Worm (Caenorhabditis elegans): ENCODE data around the gene hap-1.

The hap-1 gene

DNA sequence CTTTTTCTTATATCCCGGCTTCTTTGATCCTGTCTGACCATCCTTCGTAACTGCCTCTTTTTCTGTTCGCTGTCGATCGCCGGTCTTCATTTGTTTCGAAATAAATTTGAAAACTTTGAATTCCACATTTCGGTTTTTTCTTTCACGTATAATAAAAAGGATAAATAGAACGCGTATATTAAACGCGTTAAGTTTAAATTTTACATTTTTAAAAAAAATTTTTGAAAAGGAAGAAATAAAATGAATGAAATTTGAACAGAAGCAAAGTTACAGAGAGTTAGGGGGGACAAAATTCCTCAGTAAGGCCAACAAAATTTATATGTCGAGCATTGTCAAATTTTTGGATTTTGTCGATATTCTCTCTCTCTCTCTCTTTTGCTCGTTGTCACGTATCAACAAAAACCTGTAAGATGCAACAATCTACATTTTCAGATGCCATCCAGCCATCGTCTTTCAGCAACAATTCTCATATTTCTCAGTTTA, 38.1 kb downstream of the hap-1 start, which contains the start of the genes T15B12.2 and F52C9.5:
Gene T15B12.2, minus strand, starts transcription at position 101 of the 483 bp plus-strand sequence.
Gene F52C9.5, plus strand, starts transcription at position 433 of the 483 bp plus-strand sequence.
- no peak for TF ChIP-seq tbx-11 (GFP tag; IDR thresholded peaks at IDR 0.05)
- TF ChIP-seq aly-1 (tag; optimal IDR thresholded peaks at IDR 0.05), result no peak
- no peak for TF ChIP-seq scrt-1 (GFP tag; IDR thresholded peaks at IDR 0.05)
- TF ChIP-seq ceh-13 (GFP tag; optimal IDR thresholded peaks at IDR 0.05), result no peak
- no peak for TF ChIP-seq hnd-1 (tag; optimal IDR thresholded peaks at IDR 0.05)
- no peak for TF ChIP-seq tra-4 (tag; optimal IDR thresholded peaks at IDR 0.05)
- no peak for TF ChIP-seq hmg-4 (GFP tag; optimal IDR thresholded peaks at IDR 0.05)
- no peak for TF ChIP-seq sea-1 (GFP tag; conservative IDR thresholded peaks at IDR 0.05)
- no peak for TF ChIP-seq F13C5.2 (tag; optimal IDR thresholded peaks at IDR 0.05)
- no peak for TF ChIP-seq B0310.2 (tag; optimal IDR thresholded peaks at IDR 0.05)

DNA sequence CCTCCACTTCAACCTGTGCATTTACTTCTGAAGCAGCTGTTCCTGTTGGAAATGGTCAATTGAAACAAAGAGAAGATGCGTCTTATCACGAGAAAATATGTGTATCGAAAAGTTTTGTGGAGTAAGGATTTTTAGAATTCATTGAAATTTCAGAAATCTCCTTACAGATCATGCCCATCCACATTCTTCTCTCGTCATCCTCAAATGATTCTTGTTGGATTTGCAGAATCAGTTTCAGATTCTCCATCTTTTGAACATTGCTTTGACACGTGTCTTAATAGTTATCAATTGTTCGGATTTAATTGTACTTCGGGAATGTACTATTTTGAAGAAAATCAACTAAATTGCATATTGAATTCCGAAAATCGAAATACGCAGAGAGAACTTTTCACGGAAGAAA, 40.3 kb downstream of the hap-1 start:
- no peak for TF ChIP-seq ceh-13 (GFP tag; optimal IDR thresholded peaks at IDR 0.05)
- TF ChIP-seq flt-1 (GFP tag; IDR thresholded peaks at IDR 0.05), result no peak
- no peak for TF ChIP-seq ets-7 (tag; optimal IDR thresholded peaks at IDR 0.05)
- TF ChIP-seq pes-1 (GFP tag; IDR thresholded peaks at IDR 0.05), result no peak
- TF ChIP-seq F13C5.2 (tag; optimal IDR thresholded peaks at IDR 0.05), result no peak
- TF ChIP-seq B0310.2 (tag; optimal IDR thresholded peaks at IDR 0.05), result no peak
- TF ChIP-seq ceh-36 (tag; optimal IDR thresholded peaks at IDR 0.05), result no peak
- no peak for TF ChIP-seq scrt-1 (GFP tag; IDR thresholded peaks at IDR 0.05)
- TF ChIP-seq hmg-4 (GFP tag; optimal IDR thresholded peaks at IDR 0.05), result no peak

DNA sequence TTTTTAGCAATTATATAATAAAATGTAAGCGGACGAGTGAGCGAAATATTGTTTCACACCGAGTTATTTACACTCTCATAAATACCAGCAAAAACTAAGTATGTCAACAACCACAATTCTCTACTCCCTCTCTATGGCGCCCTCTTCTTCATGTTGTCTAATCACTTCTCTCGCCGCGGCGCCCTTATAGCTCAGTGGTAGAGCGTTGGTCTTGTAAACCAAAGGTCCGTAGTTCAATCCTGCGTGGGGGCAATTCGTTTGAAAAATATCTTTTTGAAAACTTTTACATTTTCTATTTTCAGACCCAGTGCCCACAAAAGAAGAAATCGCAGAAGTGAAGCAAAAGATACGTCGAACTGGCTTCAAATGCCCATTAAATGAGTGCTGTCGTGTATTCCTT, 42.0 kb downstream of the hap-1 start:
- TF ChIP-seq ceh-36 (tag; optimal IDR thresholded peaks at IDR 0.05) (peak; percentile 51), flt-1 (GFP tag; IDR thresholded peaks at IDR 0.05) (no peak), pes-1 (GFP tag; IDR thresholded peaks at IDR 0.05) (peak; percentile 81), ceh-13 (GFP tag; optimal IDR thresholded peaks at IDR 0.05) (peak; percentile 9), hmg-4 (GFP tag; optimal IDR thresholded peaks at IDR 0.05) (no peak), F13C5.2 (tag; optimal IDR thresholded peaks at IDR 0.05) (peak; percentile 8), scrt-1 (GFP tag; IDR thresholded peaks at IDR 0.05) (peak; percentile 68; the same call in 1 of the 2 replicates), tbx-37 (GFP tag; conservative IDR thresholded peaks at IDR 0.05) (peak; percentile 72), ets-7 (tag; optimal IDR thresholded peaks at IDR 0.05) (no peak), sea-1 (GFP tag; conservative IDR thresholded peaks at IDR 0.05) (0 out of 2 replicates have a peak, but pooled peaks have one; percentile 54), tbx-11 (GFP tag; IDR thresholded peaks at IDR 0.05) (no peak; the same call in none of the 2 replicates), hnd-1 (tag; optimal IDR thresholded peaks at IDR 0.05) (peak; percentile 44)

DNA sequence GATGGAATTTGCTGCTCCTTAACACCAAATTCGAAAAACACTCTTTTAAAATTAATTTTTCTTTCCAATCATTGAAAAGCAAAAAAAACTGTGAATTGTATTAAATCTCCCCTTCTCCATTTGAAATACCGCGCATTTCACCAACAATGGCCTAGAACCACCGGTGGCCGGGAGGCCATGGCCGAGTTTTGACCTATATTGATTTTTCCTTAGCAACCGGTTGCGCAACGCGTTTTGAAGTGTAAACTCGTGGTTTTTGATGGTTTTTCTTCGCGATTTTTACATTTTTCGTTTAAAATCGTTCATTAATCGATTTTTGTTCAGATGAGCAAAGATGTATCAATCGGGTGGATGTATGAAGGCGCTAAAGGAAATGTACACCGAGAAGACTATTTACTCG, 44.5 kb downstream of the hap-1 start, which contains the start of gene mog-3:
Gene mog-3, plus strand, starts transcription at position 319 of the 400 bp plus-strand sequence.
- TF ChIP-seq ama-1 (optimal IDR thresholded peaks at IDR 0.05), result no peak
- no peak for TF ChIP-seq B0310.2 (tag; optimal IDR thresholded peaks at IDR 0.05)
- peak; percentile 15 for TF ChIP-seq F13C5.2 (tag; optimal IDR thresholded peaks at IDR 0.05)
- TF ChIP-seq ceh-13 (GFP tag; optimal IDR thresholded peaks at IDR 0.05), result no peak
- TF ChIP-seq sea-1 (GFP tag; conservative IDR thresholded peaks at IDR 0.05), result no peak
- no peak for TF ChIP-seq aly-1 (tag; optimal IDR thresholded peaks at IDR 0.05)
- TF ChIP-seq pes-1 (GFP tag; IDR thresholded peaks at IDR 0.05), result peak; percentile 63; the same call in 1 of the 2 replicates
- no peak for TF ChIP-seq ceh-36 (tag; optimal IDR thresholded peaks at IDR 0.05)
- TF ChIP-seq hnd-1 (tag; optimal IDR thresholded peaks at IDR 0.05), result no peak
- TF ChIP-seq ets-7 (tag; optimal IDR thresholded peaks at IDR 0.05), result peak; percentile 4
- peak; percentile 83 for TF ChIP-seq tbx-37 (GFP tag; conservative IDR thresholded peaks at IDR 0.05)
- no peak for TF ChIP-seq scrt-1 (GFP tag; IDR thresholded peaks at IDR 0.05)
- TF ChIP-seq hmg-4 (GFP tag; optimal IDR thresholded peaks at IDR 0.05), result no peak
- TF ChIP-seq hmbx-1 (tag; optimal IDR thresholded peaks at IDR 0.05), result no peak
- TF ChIP-seq tra-4 (tag; optimal IDR thresholded peaks at IDR 0.05), result peak; percentile 9
- peak; percentile 22; the same call in 1 of the 2 replicates for TF ChIP-seq tbx-11 (GFP tag; IDR thresholded peaks at IDR 0.05)
- TF ChIP-seq flt-1 (GFP tag; IDR thresholded peaks at IDR 0.05), result 0 out of 2 replicates have a peak, but pooled peaks have one; percentile 37

DNA sequence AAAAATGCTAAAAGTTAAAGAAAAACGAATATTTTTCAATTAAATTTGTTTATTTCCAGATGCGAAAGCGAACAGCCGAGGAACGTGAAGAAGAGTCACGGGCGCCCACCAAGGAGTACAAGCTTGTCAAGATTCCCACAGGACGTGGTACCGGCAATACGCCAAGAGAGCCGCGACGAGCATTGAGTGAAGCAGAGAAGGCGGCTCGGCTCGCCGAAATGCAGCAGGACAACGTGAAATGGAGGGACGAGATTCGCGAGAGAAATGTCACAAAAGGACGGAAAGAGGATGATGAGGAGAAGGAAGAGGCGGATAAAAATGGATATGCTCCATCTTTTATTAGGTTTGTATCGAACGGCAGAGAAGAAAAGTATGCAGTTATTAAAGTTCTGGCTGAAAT, 46.7 kb downstream of the hap-1 start:
- no peak for TF ChIP-seq ceh-13 (GFP tag; optimal IDR thresholded peaks at IDR 0.05)

DNA sequence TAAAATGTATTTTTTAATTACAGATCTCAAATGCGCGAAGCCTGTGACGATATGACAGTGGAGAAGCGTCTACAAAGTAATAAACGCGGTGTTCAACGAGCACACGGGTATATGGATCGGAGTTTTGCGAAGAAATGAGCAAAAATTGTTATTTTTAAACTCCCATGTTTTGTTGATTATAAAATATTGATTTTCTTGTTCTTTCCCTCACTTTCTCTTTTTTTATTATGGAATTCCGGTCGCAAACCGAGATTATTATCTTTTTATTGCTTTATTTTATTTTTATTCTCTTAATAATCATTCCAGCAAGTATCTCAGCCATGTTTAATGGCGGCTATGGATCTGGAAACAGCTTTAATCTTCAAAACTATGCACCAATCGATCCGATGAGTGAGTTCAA, 47.2 kb downstream of the hap-1 start, which contains the start of gene pqe-1:
Gene pqe-1, plus strand, starts transcription at position 301 of the 400 bp plus-strand sequence.
- no peak for TF ChIP-seq ama-1 (optimal IDR thresholded peaks at IDR 0.05)

Measured in whole organism, early embryonic.